Worm (Caenorhabditis elegans) whole organism, young adult: ENCODE measurements around the gene fbxb-97.
A peak's percentile ranks its signal among the peaks of the same experiment; 100 is the strongest.

ENCODE experiments used
- B0261.1 ChIP-seq: sonication (generic microtip); optimal IDR thresholded peaks from 2 replicates; lab custom pipeline; 2016; ENCODE audit warnings: mild to moderate bottlenecking, missing genetic modification characterization, moderate library complexity, missing compliant biosample characterization
- K11D2.4 ChIP-seq: fragments of 200-800 bp; sonication (Bioruptor generic); IDR thresholded peaks from 2 replicates; pipeline ENCODE4 v1.3.6; 2022; ENCODE audit warnings: missing genetic modification reagents, missing genetic modification characterization, missing compliant biosample characterization
- Y53G8AR.9 ChIP-seq: fragments of 200-800 bp; sonication (Bioruptor generic); conservative IDR thresholded peaks from 2 replicates; pipeline ENCODE4 v1.3.6; 2022; ENCODE audit warnings: missing genetic modification reagents, missing genetic modification characterization, missing compliant biosample characterization
- Y95B8A.8 ChIP-seq: fragments of 200-800 bp; sonication (Bioruptor generic); IDR thresholded peaks from 2 replicates; pipeline ENCODE4 v1.3.6; 2022; ENCODE audit warnings: missing genetic modification reagents, missing genetic modification characterization, missing compliant biosample characterization
- akir-1 ChIP-seq: fragments of 200-800 bp; sonication (Bioruptor generic); optimal IDR thresholded peaks from 2 replicates; lab custom pipeline; 2018; ENCODE audit warnings: mild to moderate bottlenecking, missing genetic modification characterization, moderate library complexity, missing compliant biosample characterization
- atf-7 ChIP-seq: sonication (generic microtip); optimal IDR thresholded peaks from 2 replicates; lab custom pipeline; 2017; ENCODE audit warnings: mild to moderate bottlenecking, missing genetic modification characterization, missing compliant biosample characterization
- bed-1 ChIP-seq: fragments of 200-800 bp; sonication (Bioruptor generic); IDR thresholded peaks from 2 replicates; pipeline ENCODE4 v1.3.6; 2022; ENCODE audit warnings: missing genetic modification reagents, missing genetic modification characterization, missing compliant biosample characterization
- chd-7 ChIP-seq: sonication (generic microtip); optimal IDR thresholded peaks from 2 replicates; lab custom pipeline; 2016; ENCODE audit warnings: mild to moderate bottlenecking, missing genetic modification characterization, moderate library complexity, missing compliant biosample characterization
- hrde-1 ChIP-seq: sonication (generic microtip); optimal IDR thresholded peaks from 2 replicates; lab custom pipeline; 2016; ENCODE audit warnings: missing genetic modification characterization, mild to moderate bottlenecking, missing compliant biosample characterization, moderate library complexity, missing genotype, missing genetic modification reagents, borderline replicate concordance
- lir-1 ChIP-seq: fragments of 200-800 bp; sonication (Bioruptor generic); conservative IDR thresholded peaks from 2 replicates; pipeline ENCODE4 v1.3.6; 2022; ENCODE audit warnings: missing genetic modification reagents, missing genetic modification characterization, missing compliant biosample characterization
- madf-3 ChIP-seq: fragments of 200-800 bp; sonication (Bioruptor generic); IDR thresholded peaks from 2 replicates; pipeline ENCODE4 v1.3.6; 2022; ENCODE audit warnings: missing genetic modification reagents, missing genetic modification characterization, missing compliant biosample characterization
- nfya-1 ChIP-seq: sonication (generic microtip); optimal IDR thresholded peaks from 2 replicates; lab custom pipeline; 2017; ENCODE audit warnings: antibody characterized with exemption, missing compliant biosample characterization, missing genetic modification characterization, borderline replicate concordance; ENCODE audit not compliant: insufficient read depth
- nhr-179 ChIP-seq: sonication (generic microtip); optimal IDR thresholded peaks from 2 replicates; lab custom pipeline; 2016; ENCODE audit warnings: mild to moderate bottlenecking, missing genetic modification characterization, missing compliant biosample characterization
- nhr-27 ChIP-seq: fragments of 200-800 bp; sonication (Bioruptor generic); optimal IDR thresholded peaks from 2 replicates; lab custom pipeline; 2018; ENCODE audit warnings: mild to moderate bottlenecking, missing genetic modification characterization, moderate library complexity, missing compliant biosample characterization
- nhr-80 ChIP-seq: sonication (generic microtip); optimal IDR thresholded peaks from 2 replicates; lab custom pipeline; 2016; ENCODE audit warnings: missing genetic modification characterization, missing compliant biosample characterization
- nhr-90 ChIP-seq: sonication (generic microtip); optimal IDR thresholded peaks from 2 replicates; lab custom pipeline; 2016; ENCODE audit warnings: missing genotype, mild to moderate bottlenecking, missing genetic modification characterization, missing compliant biosample characterization
- pha-4 ChIP-seq: fragments of 150-350 bp; sonication (generic microtip); optimal IDR thresholded peaks from 2 replicates; lab custom pipeline; 2014; ENCODE audit warnings: missing biosample characterization, missing genetic modification reagents, missing genetic modification characterization
- rpc-1 ChIP-seq, 2 experiments: fragments of 150-350 bp in 1 of 2; sonication (generic microtip) in 1 of 2; optimal IDR thresholded peaks; 2 replicates each; lab custom pipeline; 2014 to 2018; ENCODE audit warnings: missing biosample characterization in 1 of 2, missing genetic modification characterization in 1 of 2, missing genetic modification reagents in 1 of 2, missing genotype in 1 of 2
- sdz-38 ChIP-seq: sonication (generic microtip); optimal IDR thresholded peaks from 2 replicates; lab custom pipeline; 2016; ENCODE audit warnings: missing genotype, missing genetic modification characterization, missing compliant biosample characterization
- snpc-1.1 ChIP-seq: sonication (generic microtip); optimal IDR thresholded peaks from 2 replicates; lab custom pipeline; 2017; ENCODE audit warnings: missing genetic modification characterization, mild to moderate bottlenecking, missing compliant biosample characterization, antibody characterized with exemption, moderate library complexity, missing genotype, missing genetic modification reagents; ENCODE audit not compliant: insufficient read depth
- snpc-1.3 ChIP-seq: sonication (generic microtip); optimal IDR thresholded peaks from 2 replicates; lab custom pipeline; 2017; ENCODE audit warnings: missing genetic modification characterization, mild to moderate bottlenecking, missing compliant biosample characterization, antibody characterized with exemption, moderate library complexity, missing genotype, missing genetic modification reagents; ENCODE audit not compliant: insufficient read depth
- unc-130 ChIP-seq: sonication (generic microtip); optimal IDR thresholded peaks from 2 replicates; lab custom pipeline; 2016; ENCODE audit warnings: missing genetic modification reagents, missing genetic modification characterization, missing compliant biosample characterization
- zfh-2 ChIP-seq: fragments of 200-800 bp; sonication (Bioruptor generic); conservative IDR thresholded peaks from 2 replicates; pipeline ENCODE4 v1.3.6; 2022; ENCODE audit warnings: missing genetic modification reagents, missing genetic modification characterization, missing compliant biosample characterization
- ztf-18 ChIP-seq: sonication (generic microtip); optimal IDR thresholded peaks from 2 replicates; lab custom pipeline; 2016; ENCODE audit warnings: missing genotype, mild to moderate bottlenecking, missing genetic modification characterization, missing compliant biosample characterization

The fbxb-97 gene

DNA sequence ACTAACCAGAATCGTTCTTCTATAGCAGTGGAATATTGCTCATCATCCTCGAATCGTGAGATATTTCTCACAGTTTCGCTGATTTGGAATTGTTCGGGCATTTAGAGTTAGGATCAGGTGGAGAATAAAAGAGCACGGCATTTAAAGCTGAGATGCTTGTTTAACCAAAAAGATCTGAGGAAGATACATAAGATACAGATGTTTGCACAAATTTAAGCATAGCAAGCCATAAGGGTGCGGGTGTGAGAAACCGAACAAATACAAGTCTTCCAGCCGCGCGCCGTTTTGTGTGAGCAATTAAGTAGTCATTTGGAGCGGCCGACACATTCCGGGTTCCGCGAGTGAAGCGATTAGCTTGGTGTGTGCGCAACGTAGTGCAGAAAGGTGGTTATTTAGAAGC lies 38.4 kb upstream of the fbxb-97 start, which contains the start of gene math-7 (continued):
- no peak for TF ChIP-seq snpc-1.3 (tag; lab: Kevin White, UChicago)

- no peak for TF ChIP-seq B0261.1 (tag; lab: Kevin White, UChicago)
- no peak for TF ChIP-seq akir-1 (GFP tag; lab: Kevin White, UChicago)
- TF ChIP-seq madf-3, result no peak
- no peak for TF ChIP-seq snpc-1.1 (tag; lab: Kevin White, UChicago)
- no peak for TF ChIP-seq Y53G8AR.9 (GFP tag; lab: Robert Waterston, UW)
- TF ChIP-seq Y95B8A.8 (GFP tag; lab: Robert Waterston, UW), result no peak
- TF ChIP-seq, all 124 proteins: peak for 0
Observed at ce11 chrII:1884635-1885034, 36.7 kb upstream of the fbxb-97 start, which contains the start of gene math-6. Gene math-6 (minus strand): TSS chrII:1884735.

- no peak for TF ChIP-seq hrde-1 (tag; lab: Kevin White, UChicago)
Observed at ce11 chrII:1882705-1883104, 34.7 kb upstream of the fbxb-97 start, which contains the start of gene math-5. Gene math-5 (minus strand): TSS chrII:1882805.

DNA sequence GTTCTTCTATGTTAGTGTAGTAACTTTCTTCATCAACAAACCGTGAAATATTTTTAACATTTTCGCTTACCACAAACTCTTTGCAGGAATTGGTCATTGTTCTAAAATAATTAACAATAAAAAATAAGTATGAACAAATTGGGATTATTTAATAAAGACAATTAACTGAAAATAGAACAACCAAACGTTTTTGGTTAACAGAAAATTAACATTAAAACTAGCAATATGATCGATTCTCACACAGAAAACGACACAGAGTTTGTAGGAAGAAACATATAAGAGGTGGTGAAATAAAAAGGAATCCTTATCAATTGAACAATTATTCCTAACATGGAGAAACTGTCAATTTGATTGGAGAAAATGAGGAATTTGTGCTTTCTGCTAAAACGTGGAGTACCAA lies 30.7 kb upstream of the fbxb-97 start, which contains the start of gene math-16:
TSS of gene math-16 (minus strand) at position 101 of the 400 bp plus-strand sequence.
- TF ChIP-seq snpc-1.1 (tag; lab: Kevin White, UChicago) (no peak), nhr-27 (no peak), rpc-1 (optimal IDR thresholded peaks at IDR 0.05; lab: Kevin White, UChicago) (no peak), rpc-1 (tag; optimal IDR thresholded peaks at IDR 0.05; lab: Kevin White, UChicago) (no peak)
- TF ChIP-seq, all 124 proteins: peak for 0

DNA sequence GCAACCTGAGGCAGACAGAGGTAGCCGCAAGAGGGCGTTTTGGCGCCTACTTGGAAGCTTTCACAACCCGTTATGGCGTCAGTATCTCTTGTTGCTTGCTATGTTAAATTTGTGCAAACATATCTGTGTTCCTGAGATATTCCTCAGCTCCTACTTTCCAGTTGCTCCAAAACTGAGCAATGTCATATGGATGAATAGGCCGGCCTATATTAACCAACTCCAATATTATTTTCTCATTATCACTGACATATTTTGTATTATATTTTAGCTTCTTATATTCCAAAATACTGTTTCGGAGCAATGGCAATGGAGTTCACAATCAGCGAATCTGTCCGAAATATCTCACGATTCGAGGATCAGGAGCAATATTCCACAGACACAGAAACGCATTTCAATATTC lies 27.7 kb upstream of the fbxb-97 start, which contains the start of gene math-13:
TSS of gene math-13 (plus strand) at position 301 of the 400 bp plus-strand sequence.
- TF ChIP-seq chd-7 (tag; lab: Kevin White, UChicago) (no peak), atf-7 (tag; lab: Kevin White, UChicago) (no peak), unc-130 (no peak), K11D2.4 (GFP tag; lab: Robert Waterston, UW) (no peak), lir-1 (GFP tag; lab: Robert Waterston, UW) (no peak), nhr-179 (tag; lab: Kevin White, UChicago) (no peak)

DNA sequence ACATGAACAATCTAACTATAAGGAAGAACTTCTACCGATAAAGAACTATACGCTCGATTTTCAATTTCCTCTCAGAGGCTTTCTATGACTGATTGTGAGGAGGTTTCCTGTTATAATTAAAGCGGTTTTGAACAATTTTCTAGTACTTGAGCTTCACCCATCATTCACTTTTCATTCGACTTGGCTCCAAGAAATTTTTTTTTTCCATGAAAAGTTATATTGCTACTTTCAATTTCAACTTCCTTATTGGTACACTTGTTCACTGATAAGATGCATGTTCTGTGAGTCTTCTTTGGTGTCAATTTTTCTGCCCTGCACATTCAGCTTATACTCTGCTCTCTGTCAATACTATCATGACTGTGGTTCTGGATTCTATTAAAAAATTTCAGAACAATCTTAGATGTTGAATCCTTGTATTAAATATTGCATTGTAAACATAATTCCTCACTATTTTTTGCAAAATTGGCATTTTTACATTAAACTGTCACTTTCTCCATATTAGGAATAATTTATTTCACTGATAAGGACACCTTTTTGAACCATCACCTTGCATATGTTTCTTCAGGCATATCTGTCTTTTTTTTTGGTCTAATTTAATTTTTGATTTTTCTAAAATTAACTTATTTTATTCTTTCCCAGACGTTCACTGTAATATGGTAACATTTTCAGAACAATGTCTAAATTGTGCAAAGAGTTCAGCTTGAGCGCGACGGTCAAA lies 23.1 kb upstream of the fbxb-97 start, which contains the start of gene math-10:
TSS of gene math-10 (plus strand) at position 668 of the 718 bp plus-strand sequence.
- TF ChIP-seq pha-4 (tag; lab: Kevin White, UChicago), result no peak
- no peak for TF ChIP-seq snpc-1.3 (tag; lab: Kevin White, UChicago)
- TF ChIP-seq bed-1 (GFP tag; lab: Robert Waterston, UW), result no peak
- peak; percentile 72 for TF ChIP-seq nhr-80 (tag; lab: Kevin White, UChicago)
- TF ChIP-seq sdz-38 (tag; lab: Kevin White, UChicago), result no peak
- no peak for TF ChIP-seq nfya-1 (tag; lab: Kevin White, UChicago)
- TF ChIP-seq ztf-18 (tag; lab: Kevin White, UChicago), result no peak

DNA sequence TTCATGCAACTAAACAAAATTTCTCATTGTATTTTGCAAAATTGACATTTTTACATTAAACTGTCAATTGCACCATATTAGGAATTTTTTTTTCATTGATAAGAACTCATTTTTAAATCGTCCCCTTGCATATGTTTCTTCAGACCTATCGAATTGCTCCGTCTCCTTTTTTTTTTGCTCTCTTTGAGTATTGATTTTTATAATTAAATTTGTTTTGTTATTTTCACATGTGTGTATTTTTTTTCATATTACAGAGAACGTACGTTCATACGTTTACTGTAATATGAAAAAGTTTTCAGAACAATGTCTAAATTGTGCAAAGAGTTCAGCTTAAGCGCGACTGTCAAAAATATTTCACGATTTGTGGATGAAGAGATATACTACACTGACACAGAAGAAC lies 21.2 kb upstream of the fbxb-97 start, which contains the start of gene math-14:
TSS of gene math-14 (plus strand) at position 301 of the 400 bp plus-strand sequence.
- TF ChIP-seq madf-3 (no peak), nhr-80 (tag; lab: Kevin White, UChicago) (peak; percentile 49), nhr-179 (tag; lab: Kevin White, UChicago) (no peak), nhr-90 (tag; lab: Kevin White, UChicago) (no peak), zfh-2 (GFP tag; lab: Robert Waterston, UW) (no peak)
